Worm (Caenorhabditis elegans) whole organism, L4 larva: Measurements from ENCODE around the gene F14E5.2.

Experiments
- D1046.2 ChIP-seq: fragments of 200-800 bp; sonication (Bioruptor generic); IDR thresholded peaks from 2 replicates; pipeline ENCODE4 v1.3.6; 2022; ENCODE audit warnings: missing genetic modification characterization, missing compliant biosample characterization
- F44E2.7 ChIP-seq: fragments of 200-800 bp; sonication (Bioruptor generic); IDR thresholded peaks from 2 replicates; pipeline ENCODE4 v2.1.2; 2022; ENCODE audit warnings: missing genetic modification characterization, missing compliant biosample characterization
- R02D3.7 ChIP-seq: fragments of 150-350 bp; sonication (generic microtip); optimal IDR thresholded peaks from 3 replicates; lab custom pipeline; 2014; ENCODE audit warnings: missing biosample characterization, missing genetic modification characterization
- T20F7.1 ChIP-seq: fragments of 200-800 bp; sonication (Bioruptor generic); optimal IDR thresholded peaks from 2 replicates; lab custom pipeline; 2018; ENCODE audit warnings: mild to moderate bottlenecking, missing genetic modification characterization, missing compliant biosample characterization
- aha-1 ChIP-seq: fragments of 150-350 bp; peaks from one replicate; lab custom pipeline; 2014; ENCODE audit warnings: missing biosample characterization, missing genetic modification characterization
- aly-2 ChIP-seq: sonication (generic microtip); optimal IDR thresholded peaks from 2 replicates; lab custom pipeline; 2018; ENCODE audit warnings: missing biosample characterization, missing genetic modification characterization
- attf-4 ChIP-seq: sonication (generic microtip); optimal IDR thresholded peaks from 3 replicates; lab custom pipeline; 2017; ENCODE audit warnings: missing biosample characterization, missing genetic modification characterization
- cey-2 ChIP-seq: sonication (generic microtip); optimal IDR thresholded peaks from 3 replicates; lab custom pipeline; 2017; ENCODE audit warnings: missing genetic modification characterization, mild to moderate bottlenecking, missing compliant biosample characterization, antibody characterized with exemption, borderline replicate concordance; ENCODE audit not compliant: insufficient read depth
- daf-16 ChIP-seq, 3 experiments: sonication (generic microtip); optimal IDR thresholded peaks; 2 replicates each; lab custom pipeline; 2016 to 2017; ENCODE audit warnings: missing genetic modification characterization in 3 of 3, missing genetic modification reagents in 3 of 3, mild to moderate bottlenecking in 2 of 3, missing compliant biosample characterization in 2 of 3, missing biosample characterization in 1 of 3, moderate library complexity in 1 of 3
- dmd-6 ChIP-seq: fragments of 200-800 bp; sonication (Bioruptor generic); IDR thresholded peaks from 2 replicates; pipeline ENCODE4 v1.3.6; 2022; ENCODE audit warnings: missing genetic modification reagents, missing genetic modification characterization, missing compliant biosample characterization
- dve-1 ChIP-seq: sonication (generic microtip); optimal IDR thresholded peaks from 2 replicates; lab custom pipeline; 2017; ENCODE audit warnings: antibody characterized with exemption, mild to moderate bottlenecking, missing genetic modification characterization, missing compliant biosample characterization; ENCODE audit not compliant: insufficient read depth
- fkh-10 ChIP-seq: fragments of 150-350 bp; optimal IDR thresholded peaks from 2 replicates; lab custom pipeline; 2014; ENCODE audit warnings: missing biosample characterization, missing genetic modification reagents, missing genetic modification characterization
- gei-8 ChIP-seq: fragments of 200-800 bp; sonication (Bioruptor generic); optimal IDR thresholded peaks from 2 replicates; lab custom pipeline; 2018; ENCODE audit warnings: mild to moderate bottlenecking, missing genetic modification characterization, missing compliant biosample characterization
- hif-1 ChIP-seq, 2 experiments: sonication (generic microtip); optimal IDR thresholded peaks; 2 replicates each; lab custom pipeline; 2016 to 2017; ENCODE audit warnings: missing compliant biosample characterization in 2 of 2, missing genetic modification characterization in 2 of 2, missing genetic modification reagents in 2 of 2, missing genotype in 2 of 2, mild to moderate bottlenecking in 1 of 2
- hlh-11 ChIP-seq: fragments of 200-800 bp; sonication (Bioruptor generic); optimal IDR thresholded peaks from 2 replicates; lab custom pipeline; 2018; ENCODE audit warnings: mild to moderate bottlenecking, missing genetic modification characterization, missing compliant biosample characterization
- hlh-30 ChIP-seq: sonication (generic microtip); optimal IDR thresholded peaks from 2 replicates; lab custom pipeline; 2017; ENCODE audit warnings: antibody characterized with exemption, mild to moderate bottlenecking, missing genetic modification characterization, missing compliant biosample characterization; ENCODE audit not compliant: insufficient read depth
- jun-1 ChIP-seq: fragments of 150-350 bp; optimal IDR thresholded peaks from 2 replicates; lab custom pipeline; 2014; ENCODE audit warnings: missing biosample characterization, missing genetic modification reagents, missing genetic modification characterization
- lin-1 ChIP-seq: fragments of 200-800 bp; sonication (Bioruptor generic); IDR thresholded peaks from 2 replicates; pipeline ENCODE4 v1.3.6; 2022; ENCODE audit warnings: missing genetic modification reagents, missing genetic modification characterization, missing compliant biosample characterization
- lin-29 ChIP-seq: fragments of 200-800 bp; sonication (Bioruptor generic); IDR thresholded peaks from 2 replicates; pipeline ENCODE4 v1.3.6; 2022; ENCODE audit warnings: missing genetic modification reagents, missing genetic modification characterization, missing compliant biosample characterization
- lsy-2 ChIP-seq, 2 experiments: fragments of 150-350 bp in 1 of 2; sonication (generic microtip) in 1 of 2; optimal IDR thresholded peaks; 2 replicates each; lab custom pipeline; 2014 to 2017; ENCODE audit warnings: missing biosample characterization in 2 of 2, missing genetic modification characterization in 2 of 2
- mdl-1 ChIP-seq, 2 experiments: fragments of 150-350 bp in 1 of 2; sonication (generic microtip) in 1 of 2; optimal IDR thresholded peaks; 2 replicates each; lab custom pipeline; 2014 to 2017; ENCODE audit warnings: missing biosample characterization in 2 of 2, missing genetic modification characterization in 2 of 2
- mdt-29 ChIP-seq: fragments of 200-800 bp; sonication (Bioruptor generic); IDR thresholded peaks from 2 replicates; pipeline ENCODE4 v1.3.6; 2022; ENCODE audit warnings: missing genetic modification reagents, missing genetic modification characterization, missing compliant biosample characterization
- mes-2 ChIP-seq: sonication (generic microtip); optimal IDR thresholded peaks from 2 replicates; lab custom pipeline; 2016; ENCODE audit warnings: missing genotype, mild to moderate bottlenecking, missing genetic modification characterization, missing compliant biosample characterization; ENCODE audit not compliant: poor library complexity, severe bottlenecking
- mxl-2 ChIP-seq: fragments of 200-800 bp; sonication (Bioruptor generic); conservative IDR thresholded peaks from 2 replicates; pipeline ENCODE4 v1.3.6; 2022; ENCODE audit warnings: missing genetic modification reagents, missing genetic modification characterization, missing compliant biosample characterization
- mxl-3 ChIP-seq: fragments of 200-800 bp; sonication (Bioruptor generic); optimal IDR thresholded peaks from 2 replicates; lab custom pipeline; 2018; ENCODE audit warnings: mild to moderate bottlenecking, missing genetic modification characterization, missing compliant biosample characterization
- nhr-10 ChIP-seq: fragments of 150-350 bp; optimal IDR thresholded peaks from 2 replicates; lab custom pipeline; 2014; ENCODE audit warnings: missing biosample characterization, missing genetic modification characterization
- nhr-102 ChIP-seq: sonication (generic microtip); optimal IDR thresholded peaks from 2 replicates; lab custom pipeline; 2016; ENCODE audit warnings: mild to moderate bottlenecking, missing genetic modification characterization, moderate library complexity, missing compliant biosample characterization
- nhr-28 ChIP-seq: fragments of 150-350 bp; optimal IDR thresholded peaks from 2 replicates; lab custom pipeline; 2014; ENCODE audit warnings: missing biosample characterization, missing genetic modification characterization
- nhr-41 ChIP-seq: fragments of 200-800 bp; sonication (Bioruptor generic); IDR thresholded peaks from 2 replicates; pipeline ENCODE4 v1.3.6; 2022; ENCODE audit warnings: missing genetic modification reagents, missing genetic modification characterization, missing compliant biosample characterization
- nhr-42 ChIP-seq: fragments of 200-800 bp; sonication (Bioruptor generic); IDR thresholded peaks from 2 replicates; pipeline ENCODE4 v1.3.6; 2022; ENCODE audit warnings: missing genetic modification characterization, missing compliant biosample characterization
- nhr-48 ChIP-seq: sonication (generic microtip); optimal IDR thresholded peaks from 2 replicates; lab custom pipeline; 2016; ENCODE audit warnings: mild to moderate bottlenecking, missing genetic modification characterization, missing compliant biosample characterization
- nhr-77 ChIP-seq: fragments of 150-350 bp; optimal IDR thresholded peaks from 2 replicates; lab custom pipeline; 2014; ENCODE audit warnings: missing biosample characterization, missing genetic modification characterization
- pha-4 ChIP-seq, 2 experiments: fragments of 150-350 bp in 1 of 2; fragments of 200-800 bp in 1 of 2; sonication (Bioruptor generic) in 1 of 2; IDR thresholded peaks in 1 of 2; optimal IDR thresholded peaks in 1 of 2; 2 replicates each; pipeline versions ENCODE4 v1.3.6 to Lab custom; 2014 to 2022; ENCODE audit warnings: missing genetic modification characterization in 2 of 2, missing genetic modification reagents in 2 of 2, missing biosample characterization in 1 of 2, missing compliant biosample characterization in 1 of 2
- php-3 ChIP-seq: fragments of 200-800 bp; sonication (Bioruptor generic); IDR thresholded peaks from 2 replicates; pipeline ENCODE4 v1.3.6; 2022; ENCODE audit warnings: missing genetic modification reagents, missing genetic modification characterization, missing compliant biosample characterization
- pqm-1 ChIP-seq: sonication (generic microtip); optimal IDR thresholded peaks from 2 replicates; lab custom pipeline; 2017; ENCODE audit warnings: missing biosample characterization, missing genetic modification characterization
- rbr-2 ChIP-seq: sonication (generic microtip); optimal IDR thresholded peaks from 2 replicates; lab custom pipeline; 2016; ENCODE audit warnings: missing genotype, missing genetic modification characterization, missing compliant biosample characterization
- saeg-2 ChIP-seq: fragments of 200-800 bp; sonication (Bioruptor generic); IDR thresholded peaks from 2 replicates; pipeline ENCODE4 v1.3.6; 2022; ENCODE audit warnings: missing genetic modification reagents, missing genetic modification characterization, missing compliant biosample characterization
- snpc-4 ChIP-seq: fragments of 150-350 bp; optimal IDR thresholded peaks from 2 replicates; lab custom pipeline; 2014; ENCODE audit warnings: missing biosample characterization, missing genetic modification characterization
- spr-1 ChIP-seq: sonication (generic microtip); optimal IDR thresholded peaks from 2 replicates; lab custom pipeline; 2016; ENCODE audit warnings: mild to moderate bottlenecking, missing genetic modification characterization, missing compliant biosample characterization
- tag-97 ChIP-seq: fragments of 200-800 bp; sonication (Bioruptor generic); IDR thresholded peaks from 2 replicates; pipeline ENCODE4 v1.3.6; 2022; ENCODE audit warnings: missing genetic modification characterization, missing compliant biosample characterization
- tra-1 ChIP-seq: fragments of 200-800 bp; sonication (Bioruptor generic); IDR thresholded peaks from 2 replicates; pipeline ENCODE4 v1.3.6; 2022; ENCODE audit warnings: missing genetic modification reagents, missing genetic modification characterization, missing compliant biosample characterization
- unc-62 ChIP-seq, 3 experiments: fragments of 150-350 bp in 1 of 3; sonication (generic microtip); optimal IDR thresholded peaks in 2 of 3; peaks in 1 of 3; 1 replicate in 1 of 3; 2 replicates in 2 of 3; lab custom pipeline; 2014 to 2017; ENCODE audit warnings: missing biosample characterization in 3 of 3, missing genetic modification characterization in 3 of 3, missing genetic modification reagents in 3 of 3, missing genotype in 1 of 3
- zfp-2 ChIP-seq: sonication (generic microtip); optimal IDR thresholded peaks from 2 replicates; lab custom pipeline; 2016; ENCODE audit warnings: mild to moderate bottlenecking, missing genetic modification characterization, missing compliant biosample characterization
- zip-2 ChIP-seq: fragments of 150-350 bp; optimal IDR thresholded peaks from 2 replicates; lab custom pipeline; 2014; ENCODE audit warnings: missing biosample characterization, missing genetic modification characterization

Gene F14E5.2

DNA sequence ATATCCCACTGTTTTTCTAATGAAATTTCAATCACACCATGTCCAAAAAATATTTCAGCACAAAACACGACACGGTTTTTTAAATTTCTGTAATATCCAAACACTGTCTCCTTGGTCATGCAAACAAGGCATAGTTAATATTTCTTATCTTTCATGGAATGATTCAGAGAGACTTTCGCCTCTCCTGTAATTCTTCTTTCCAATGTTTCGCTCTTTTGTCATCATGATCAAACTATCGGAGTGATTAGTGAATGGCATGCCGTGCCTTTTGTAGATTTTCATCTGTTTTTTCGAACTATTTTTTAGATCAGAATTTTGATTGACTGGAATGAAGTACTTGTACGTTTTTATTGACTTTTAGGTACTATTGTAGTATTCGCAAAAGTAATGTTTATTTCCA, 44.3 kb downstream of the F14E5.2 start (continued):
- TF ChIP-seq gei-8 (GFP tag; lab: Kevin White, UChicago), result no peak
- no peak for TF ChIP-seq fkh-10
- no peak for TF ChIP-seq mdt-29
- no peak for TF ChIP-seq nhr-42
- no peak for TF ChIP-seq aly-2
- peak; percentile 72 for TF ChIP-seq aha-1 (tag; lab: Kevin White, UChicago)
- no peak for TF ChIP-seq snpc-4 (tag; lab: Kevin White, UChicago)
- TF ChIP-seq nhr-102 (tag; lab: Kevin White, UChicago), result peak; percentile 43
- TF ChIP-seq nhr-48, result peak; percentile 37

DNA sequence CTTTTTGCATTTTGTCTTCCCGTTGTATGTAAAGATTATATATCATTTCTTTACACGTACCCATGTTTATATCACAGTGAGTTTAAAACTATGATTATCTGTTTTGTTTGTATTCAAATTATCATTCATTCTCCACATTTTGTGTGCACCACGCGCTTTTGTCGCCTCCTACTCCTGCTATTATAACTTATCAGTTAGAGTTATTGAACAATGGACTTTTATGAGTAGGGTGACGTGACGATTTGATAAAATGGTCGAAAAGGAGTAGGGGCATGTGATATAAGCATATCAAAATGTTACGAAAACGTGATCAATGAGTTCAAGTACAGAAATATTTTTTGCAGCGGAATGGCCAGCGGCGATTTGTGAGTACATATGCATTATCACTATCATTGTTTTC, 45.8 kb downstream of the F14E5.2 start:
- peak; percentile 96 for TF ChIP-seq dmd-6 (GFP tag; lab: Robert Waterston, UW)
- TF ChIP-seq pqm-1 (tag; lab: Kevin White, UChicago), result peak; percentile 96
- TF ChIP-seq lin-29 (GFP tag; lab: Robert Waterston, UW), result no peak
- no peak for TF ChIP-seq R02D3.7 (tag; lab: Kevin White, UChicago)
- peak; percentile 2 for TF ChIP-seq zip-2 (tag; lab: Kevin White, UChicago)
- TF ChIP-seq lin-1 (GFP tag; lab: Robert Waterston, UW), result peak; percentile 87
- TF ChIP-seq cey-2 (tag; lab: Kevin White, UChicago), result peak; percentile 21
- peak; percentile 95 for TF ChIP-seq nhr-77 (tag; lab: Kevin White, UChicago)
- no peak for TF ChIP-seq tag-97 (GFP tag; lab: Robert Waterston, UW)
- peak; percentile 87 for TF ChIP-seq nhr-48
- TF ChIP-seq jun-1 (tag; lab: Kevin White, UChicago), result no peak
- TF ChIP-seq gei-8 (GFP tag; lab: Kevin White, UChicago), result peak; percentile 5
- peak in 1 of 2 experiments; percentile 45 for TF ChIP-seq daf-16 (GFP tag; optimal IDR thresholded peaks at IDR 0.05; lab: Kevin White, UChicago)
- TF ChIP-seq daf-16 (tag; optimal IDR thresholded peaks at IDR 0.05; lab: Kevin White, UChicago), result peak; percentile 90
- peak; percentile 94 for TF ChIP-seq php-3 (GFP tag; lab: Robert Waterston, UW)
- TF ChIP-seq F44E2.7 (GFP tag; lab: Robert Waterston, UW), result no peak
- peak; percentile 41; the same call in 1 of the 2 replicates for TF ChIP-seq pha-4 (GFP tag; IDR thresholded peaks at IDR 0.05; lab: Robert Waterston, UW)
- TF ChIP-seq pha-4 (tag; optimal IDR thresholded peaks at IDR 0.05; lab: Kevin White, UChicago), result no peak
- peak; percentile 59 for TF ChIP-seq nhr-10 (tag; lab: Kevin White, UChicago)
- peak; percentile 81 for TF ChIP-seq nhr-102 (tag; lab: Kevin White, UChicago)
- no peak for TF ChIP-seq zfp-2 (tag; lab: Kevin White, UChicago)
- TF ChIP-seq tra-1, result peak; percentile 52; the same call in 1 of the 2 replicates
- TF ChIP-seq unc-62 (GFP tag; optimal IDR thresholded peaks at IDR 0.05 in 1 of 2; lab: Kevin White, UChicago), result peak in 1 of 2 experiments; percentile 45
- TF ChIP-seq unc-62 (tag; optimal IDR thresholded peaks at IDR 0.05; lab: Kevin White, UChicago), result no peak
- peak in 1 of 2 experiments; percentile 68 for TF ChIP-seq lsy-2 (tag; optimal IDR thresholded peaks at IDR 0.05; lab: Kevin White, UChicago)
- peak; percentile 97 for TF ChIP-seq nhr-28 (tag; lab: Kevin White, UChicago)
- peak; percentile 98 for TF ChIP-seq dve-1 (tag; lab: Kevin White, UChicago)
- peak; percentile 61 for TF ChIP-seq mxl-3 (GFP tag; lab: Kevin White, UChicago)
- TF ChIP-seq mes-2 (tag; lab: Kevin White, UChicago), result no peak
- TF ChIP-seq saeg-2, result 0 out of 2 replicates have a peak, but pooled peaks have one; percentile 62
- peak; percentile 51 for TF ChIP-seq T20F7.1 (GFP tag; lab: Kevin White, UChicago)
- TF ChIP-seq mxl-2 (GFP tag; lab: Robert Waterston, UW), result no peak
- peak; percentile 95 for TF ChIP-seq hlh-11 (tag; lab: Kevin White, UChicago)
- TF ChIP-seq mdl-1 (tag; optimal IDR thresholded peaks at IDR 0.05; lab: Kevin White, UChicago), result peak in 1 of 2 experiments; percentile 85
- TF ChIP-seq hlh-30 (tag; lab: Kevin White, UChicago), result peak; percentile 74
- no peak for TF ChIP-seq spr-1 (tag; lab: Kevin White, UChicago)
- no peak for TF ChIP-seq D1046.2 (GFP tag; lab: Robert Waterston, UW)
- peak in 1 of 2 experiments; percentile 83 for TF ChIP-seq hif-1 (tag; optimal IDR thresholded peaks at IDR 0.05; lab: Kevin White, UChicago)
- TF ChIP-seq rbr-2 (tag; lab: Kevin White, UChicago), result no peak
- TF ChIP-seq attf-4 (tag; lab: Kevin White, UChicago), result no peak
- TF ChIP-seq aha-1 (tag; lab: Kevin White, UChicago), result peak; percentile 71
- no peak; the same call in 1 of the 2 replicates for TF ChIP-seq nhr-41 (GFP tag; lab: Robert Waterston, UW)
- TF ChIP-seq, all 104 proteins: peak for 26
